Worm (Caenorhabditis elegans): ENCODE data around the gene nac-1.

nac-1 gene

ce11 chrX:14905161-14905560, 10.2 kb downstream of the nac-1 start, which contains the start of gene hex-5:
Gene hex-5 (minus strand): TSS chrX:14905261.
- TF ChIP-seq fax-1 (tag; optimal IDR thresholded peaks at IDR 0.05) (no peak), ceh-14 (tag; optimal IDR thresholded peaks at IDR 0.05) (no peak), ceh-19 (GFP tag; optimal IDR thresholded peaks at IDR 0.05) (no peak), sdc-2 (tag; optimal IDR thresholded peaks at IDR 0.05) (no peak), ceh-18 (tag; optimal IDR thresholded peaks at IDR 0.05) (no peak), syd-9 (tag; optimal IDR thresholded peaks at IDR 0.05) (no peak), pax-1 (tag; optimal IDR thresholded peaks at IDR 0.05) (no peak)

- TF ChIP-seq elt-2 (tag; optimal IDR thresholded peaks at IDR 0.05) (peak; percentile 68), hlh-13 (GFP tag; optimal IDR thresholded peaks at IDR 0.05) (no peak), K09A11.1 (tag; optimal IDR thresholded peaks at IDR 0.05; ENCODE audit: insufficient read depth) (no peak)
Observed at ce11 chrX:14907257-14907801, 12.4 kb downstream of the nac-1 start.

ce11 chrX:14910689-14911088, 15.7 kb downstream of the nac-1 start:
- no peak for TF ChIP-seq sdc-2 (tag; optimal IDR thresholded peaks at IDR 0.05)

ce11 chrX:14916767-14917166, 21.8 kb downstream of the nac-1 start:
- TF ChIP-seq pag-3 (tag; optimal IDR thresholded peaks at IDR 0.05; ENCODE audit: borderline replicate concordance), result no peak
- no peak for TF ChIP-seq zip-5 (tag; optimal IDR thresholded peaks at IDR 0.05)
- no peak for TF ChIP-seq npax-4 (tag; optimal IDR thresholded peaks at IDR 0.05)
- no peak for TF ChIP-seq ceh-2 (tag; optimal IDR thresholded peaks at IDR 0.05)
- TF ChIP-seq ets-4 (tag; optimal IDR thresholded peaks at IDR 0.05), result no peak
- peak; percentile 18 for TF ChIP-seq unc-42 (tag; optimal IDR thresholded peaks at IDR 0.05)
- no peak for TF ChIP-seq nfya-1 (tag; optimal IDR thresholded peaks at IDR 0.05)

- no peak for TF ChIP-seq odd-2 (tag; optimal IDR thresholded peaks at IDR 0.05)
- TF ChIP-seq ceh-48 (tag; optimal IDR thresholded peaks at IDR 0.05), result no peak
- no peak for TF ChIP-seq hlh-15 (tag; optimal IDR thresholded peaks at IDR 0.05)
- no peak for TF ChIP-seq rnt-1 (tag; optimal IDR thresholded peaks at IDR 0.05)
- no peak for TF ChIP-seq fkh-10 (GFP tag; optimal IDR thresholded peaks at IDR 0.05)
- TF ChIP-seq ttx-3 (tag; optimal IDR thresholded peaks at IDR 0.05), result no peak
- no peak for TF ChIP-seq unc-42 (tag; optimal IDR thresholded peaks at IDR 0.05)
- no peak for TF ChIP-seq fax-1 (tag; optimal IDR thresholded peaks at IDR 0.05)
- no peak for TF ChIP-seq K02D7.2 (tag; optimal IDR thresholded peaks at IDR 0.05)
- no peak for TF ChIP-seq tbx-2 (tag; optimal IDR thresholded peaks at IDR 0.05)
- no peak for TF ChIP-seq npax-4 (tag; optimal IDR thresholded peaks at IDR 0.05)
Observed at ce11 chrX:14918538-14918937, 23.6 kb downstream of the nac-1 start, which contains the start of gene npr-40. Gene npr-40 (plus strand): TSS chrX:14918838.

- peak; percentile 15 for TF ChIP-seq unc-42 (tag; optimal IDR thresholded peaks at IDR 0.05)
- TF ChIP-seq pha-4 (tag; optimal IDR thresholded peaks at IDR 0.05), result no peak
Observed at ce11 chrX:14920880-14921279, 25.9 kb downstream of the nac-1 start.

ce11 chrX:14922758-14923157, 27.8 kb downstream of the nac-1 start:
- TF ChIP-seq C38D4.7 (GFP tag; optimal IDR thresholded peaks at IDR 0.05) (no peak), pax-1 (tag; optimal IDR thresholded peaks at IDR 0.05) (no peak), tbx-2 (tag; optimal IDR thresholded peaks at IDR 0.05) (no peak), F13H6.1 (tag; optimal IDR thresholded peaks at IDR 0.05) (no peak)

ce11 chrX:14928854-14929253, 33.9 kb downstream of the nac-1 start, which contains the start of gene ntr-2:
Gene ntr-2 (minus strand): TSS chrX:14928954.
- TF ChIP-seq T23F11.4 (GFP tag; optimal IDR thresholded peaks at IDR 0.05) (no peak), pag-3 (tag; optimal IDR thresholded peaks at IDR 0.05; ENCODE audit: borderline replicate concordance) (no peak), ceh-34 (tag; optimal IDR thresholded peaks at IDR 0.05) (no peak), lin-11 (tag; optimal IDR thresholded peaks at IDR 0.05) (no peak), ahr-1 (tag; optimal IDR thresholded peaks at IDR 0.05) (no peak), ceh-45 (GFP tag; IDR thresholded peaks at IDR 0.05) (no peak), nhr-232 (tag; optimal IDR thresholded peaks at IDR 0.05) (no peak), gmeb-2 (tag; optimal IDR thresholded peaks at IDR 0.05) (no peak), tbx-7 (tag; optimal IDR thresholded peaks at IDR 0.05) (no peak), ceh-31 (tag; optimal IDR thresholded peaks at IDR 0.05) (no peak), sox-2 (GFP tag; IDR thresholded peaks at IDR 0.05) (no peak), hlh-15 (tag; optimal IDR thresholded peaks at IDR 0.05) (no peak), hlh-6 (tag; optimal IDR thresholded peaks at IDR 0.05) (no peak), nhr-11 (tag; optimal IDR thresholded peaks at IDR 0.05) (no peak)
